Worm (Caenorhabditis elegans) whole organism, L1 larva: ENCODE measurements around the gene T28F3.11.
A peak's percentile ranks its signal among the peaks of the same experiment; 100 is the strongest.

Experiments used
- C16A3.4 ChIP-seq: fragments of 150-350 bp; optimal IDR thresholded peaks from 2 replicates; lab custom pipeline; 2014; ENCODE audit warnings: missing biosample characterization, missing genetic modification characterization
- F16B12.6 ChIP-seq: fragments of 150-350 bp; optimal IDR thresholded peaks from 2 replicates; lab custom pipeline; 2014; ENCODE audit warnings: missing biosample characterization, missing genetic modification characterization
- ceh-63 ChIP-seq: fragments of 200-800 bp; sonication (Bioruptor generic); optimal IDR thresholded peaks from 2 replicates; lab custom pipeline; 2018; ENCODE audit warnings: mild to moderate bottlenecking, missing genetic modification characterization, missing compliant biosample characterization
- ceh-8 ChIP-seq: fragments of 200-800 bp; sonication (Bioruptor generic); optimal IDR thresholded peaks from 2 replicates; lab custom pipeline; 2018; ENCODE audit warnings: mild to moderate bottlenecking, missing genetic modification characterization, moderate library complexity, missing compliant biosample characterization
- ceh-82 ChIP-seq, 3 experiments: fragments of 150-350 bp in 1 of 3; sonication (generic microtip) in 2 of 3; optimal IDR thresholded peaks; 2 replicates each; lab custom pipeline; 2014 to 2017; ENCODE audit warnings: missing biosample characterization in 3 of 3, missing genetic modification characterization in 3 of 3
- ces-1 ChIP-seq: fragments of 150-350 bp; optimal IDR thresholded peaks from 2 replicates; lab custom pipeline; 2014; ENCODE audit warnings: missing biosample characterization, missing genetic modification reagents, missing genetic modification characterization
- dpl-1 ChIP-seq, 3 experiments: fragments of 150-350 bp in 2 of 3; sonication (generic microtip) in 1 of 3; optimal IDR thresholded peaks; 2 replicates each; lab custom pipeline; 2014 to 2017; ENCODE audit warnings: missing biosample characterization in 3 of 3, missing genetic modification characterization in 3 of 3, missing genetic modification reagents in 3 of 3
- dsc-1 ChIP-seq: sonication (generic microtip); optimal IDR thresholded peaks from 2 replicates; lab custom pipeline; 2016; ENCODE audit warnings: mild to moderate bottlenecking, missing genetic modification characterization, missing compliant biosample characterization
- efl-1 ChIP-seq, 4 experiments: fragments of 150-350 bp; optimal IDR thresholded peaks in 3 of 4; peaks in 1 of 4; 1 replicate in 1 of 4; 2 replicates in 3 of 4; lab custom pipeline; 2014; ENCODE audit warnings: missing biosample characterization in 2 of 4, missing genetic modification characterization in 2 of 4, missing genetic modification reagents in 2 of 4
- efl-3 ChIP-seq: fragments of 200-800 bp; sonication (Bioruptor generic); optimal IDR thresholded peaks from 2 replicates; lab custom pipeline; 2018; ENCODE audit warnings: mild to moderate bottlenecking, missing genetic modification characterization, missing compliant biosample characterization
- egl-27 ChIP-seq, 2 experiments: fragments of 150-350 bp in 1 of 2; sonication (generic microtip); optimal IDR thresholded peaks; 3 replicates each; lab custom pipeline; 2017 to 2018; ENCODE audit warnings: missing biosample characterization in 2 of 2, missing genetic modification characterization in 2 of 2, missing genetic modification reagents in 2 of 2
- ets-5 ChIP-seq: fragments of 200-800 bp; sonication (Bioruptor generic); IDR thresholded peaks from 2 replicates; pipeline ENCODE4 v1.3.6; 2022; ENCODE audit warnings: missing genetic modification characterization, missing compliant biosample characterization
- fkh-10 ChIP-seq: sonication (generic microtip); optimal IDR thresholded peaks from 2 replicates; lab custom pipeline; 2017; ENCODE audit warnings: missing biosample characterization, missing genetic modification reagents, missing genetic modification characterization
- fos-1 ChIP-seq: fragments of 150-350 bp; optimal IDR thresholded peaks from 2 replicates; lab custom pipeline; 2014; ENCODE audit warnings: missing biosample characterization, missing genetic modification characterization
- hlh-17 ChIP-seq: fragments of 200-800 bp; sonication (Bioruptor generic); optimal IDR thresholded peaks from 2 replicates; lab custom pipeline; 2018; ENCODE audit warnings: missing genetic modification characterization, mild to moderate bottlenecking, missing compliant biosample characterization, moderate library complexity, borderline replicate concordance
- hlh-4 ChIP-seq: sonication (generic microtip); optimal IDR thresholded peaks from 2 replicates; lab custom pipeline; 2016; ENCODE audit warnings: mild to moderate bottlenecking, missing genetic modification characterization, missing compliant biosample characterization
- irx-1 ChIP-seq: sonication (generic microtip); optimal IDR thresholded peaks from 2 replicates; lab custom pipeline; 2016; ENCODE audit warnings: missing genetic modification characterization, missing compliant biosample characterization
- isw-1 ChIP-seq: fragments of 200-800 bp; sonication (Bioruptor generic); IDR thresholded peaks from 2 replicates; pipeline ENCODE4 v1.3.6; 2022; ENCODE audit warnings: missing genetic modification characterization, missing compliant biosample characterization
- jun-1 ChIP-seq: fragments of 150-350 bp; optimal IDR thresholded peaks from 2 replicates; lab custom pipeline; 2014; ENCODE audit warnings: missing biosample characterization, missing genetic modification reagents, missing genetic modification characterization
- lin-13 ChIP-seq: fragments of 150-350 bp; optimal IDR thresholded peaks from 2 replicates; lab custom pipeline; 2014; ENCODE audit warnings: missing biosample characterization, missing genetic modification reagents, missing genetic modification characterization
- lin-14 ChIP-seq: fragments of 200-800 bp; sonication (Bioruptor generic); optimal IDR thresholded peaks from 2 replicates; lab custom pipeline; 2018; ENCODE audit warnings: mild to moderate bottlenecking, missing genetic modification characterization, moderate library complexity, missing compliant biosample characterization
- lin-15B ChIP-seq: fragments of 150-350 bp; sonication (generic microtip); optimal IDR thresholded peaks from 3 replicates; lab custom pipeline; 2014; ENCODE audit warnings: missing biosample characterization, missing genetic modification characterization
- lin-35 ChIP-seq, 2 experiments: fragments of 150-350 bp; optimal IDR thresholded peaks; 2 replicates each; lab custom pipeline; 2014; ENCODE audit warnings: missing biosample characterization in 2 of 2, missing genetic modification characterization in 2 of 2, missing genetic modification reagents in 2 of 2
- lin-39 ChIP-seq: fragments of 150-350 bp; optimal IDR thresholded peaks from 2 replicates; lab custom pipeline; 2014; ENCODE audit warnings: missing biosample characterization, missing genetic modification reagents, missing genetic modification characterization
- lir-3 ChIP-seq: sonication (generic microtip); optimal IDR thresholded peaks from 2 replicates; lab custom pipeline; 2016; ENCODE audit warnings: mild to moderate bottlenecking, missing genetic modification characterization, moderate library complexity, missing compliant biosample characterization; ENCODE audit not compliant: poor library complexity
- lsy-2 ChIP-seq, 2 experiments: fragments of 150-350 bp; optimal IDR thresholded peaks; 2 replicates each; lab custom pipeline; 2014; ENCODE audit warnings: missing biosample characterization in 2 of 2, missing genetic modification characterization in 2 of 2
- mab-9 ChIP-seq: fragments of 200-800 bp; sonication (Bioruptor generic); IDR thresholded peaks from 2 replicates; pipeline ENCODE4 v1.3.6; 2022; ENCODE audit warnings: missing genetic modification reagents, missing genetic modification characterization, missing compliant biosample characterization
- mep-1 ChIP-seq: fragments of 150-350 bp; optimal IDR thresholded peaks from 2 replicates; lab custom pipeline; 2014; ENCODE audit warnings: missing biosample characterization, missing genetic modification characterization
- nhr-11 ChIP-seq: fragments of 150-350 bp; optimal IDR thresholded peaks from 2 replicates; lab custom pipeline; 2014; ENCODE audit warnings: missing biosample characterization, missing genetic modification characterization
- nhr-12 ChIP-seq: sonication (generic microtip); optimal IDR thresholded peaks from 2 replicates; lab custom pipeline; 2017; ENCODE audit warnings: missing biosample characterization, missing genetic modification characterization
- nhr-20 ChIP-seq: sonication (generic microtip); optimal IDR thresholded peaks from 2 replicates; lab custom pipeline; 2016; ENCODE audit warnings: mild to moderate bottlenecking, missing genetic modification characterization, missing compliant biosample characterization
- nhr-28 ChIP-seq: fragments of 150-350 bp; optimal IDR thresholded peaks from 2 replicates; lab custom pipeline; 2014; ENCODE audit warnings: missing biosample characterization, missing genetic modification characterization
- nhr-71 ChIP-seq: sonication (generic microtip); optimal IDR thresholded peaks from 2 replicates; lab custom pipeline; 2016; ENCODE audit warnings: mild to moderate bottlenecking, missing genetic modification characterization, moderate library complexity, missing compliant biosample characterization
- nhr-76 ChIP-seq: sonication (generic microtip); optimal IDR thresholded peaks from 2 replicates; lab custom pipeline; 2017; ENCODE audit warnings: missing biosample characterization, missing genetic modification characterization
- nhr-84 ChIP-seq: sonication (generic microtip); optimal IDR thresholded peaks from 2 replicates; lab custom pipeline; 2017; ENCODE audit warnings: missing biosample characterization, missing genetic modification characterization
- nhr-85 ChIP-seq: sonication (generic microtip); peaks from one replicate; lab custom pipeline; 2016; ENCODE audit warnings: missing genetic modification characterization, inconsistent platforms, missing compliant biosample characterization
- nhr-90 ChIP-seq: sonication (generic microtip); optimal IDR thresholded peaks from 2 replicates; lab custom pipeline; 2016; ENCODE audit warnings: mild to moderate bottlenecking, missing genetic modification characterization, missing compliant biosample characterization; ENCODE audit not compliant: poor library complexity
- pax-3 ChIP-seq: fragments of 200-800 bp; sonication (Bioruptor generic); optimal IDR thresholded peaks from 2 replicates; lab custom pipeline; 2018; ENCODE audit warnings: mild to moderate bottlenecking, missing genetic modification characterization, moderate library complexity, missing compliant biosample characterization
- pqm-1 ChIP-seq: sonication (generic microtip); optimal IDR thresholded peaks from 3 replicates; lab custom pipeline; 2017; ENCODE audit warnings: missing biosample characterization, missing genetic modification characterization
- rnt-1 ChIP-seq: sonication (generic microtip); optimal IDR thresholded peaks from 2 replicates; lab custom pipeline; 2016; ENCODE audit warnings: mild to moderate bottlenecking, missing genetic modification characterization, moderate library complexity, missing compliant biosample characterization
- skn-1 ChIP-seq: fragments of 150-350 bp; optimal IDR thresholded peaks from 2 replicates; lab custom pipeline; 2014; ENCODE audit warnings: missing biosample characterization, missing genetic modification characterization
- snu-23 ChIP-seq: sonication (generic microtip); optimal IDR thresholded peaks from 2 replicates; lab custom pipeline; 2016; ENCODE audit warnings: missing genetic modification characterization, missing compliant biosample characterization
- sox-4 ChIP-seq: sonication (generic microtip); optimal IDR thresholded peaks from 2 replicates; lab custom pipeline; 2016; ENCODE audit warnings: missing genetic modification characterization, missing compliant biosample characterization
- sptf-1 ChIP-seq: fragments of 150-350 bp; optimal IDR thresholded peaks from 2 replicates; lab custom pipeline; 2014; ENCODE audit warnings: missing biosample characterization, missing genetic modification characterization
- sup-37 ChIP-seq: fragments of 200-800 bp; sonication (Bioruptor generic); optimal IDR thresholded peaks from 2 replicates; lab custom pipeline; 2018; ENCODE audit warnings: mild to moderate bottlenecking, missing genetic modification characterization, missing compliant biosample characterization
- swsn-7 ChIP-seq: sonication (generic microtip); optimal IDR thresholded peaks from 2 replicates; lab custom pipeline; 2016; ENCODE audit warnings: missing genetic modification characterization, missing compliant biosample characterization
- unc-130 ChIP-seq: fragments of 150-350 bp; optimal IDR thresholded peaks from 2 replicates; lab custom pipeline; 2017; ENCODE audit warnings: missing biosample characterization, missing genetic modification characterization, inconsistent platforms
- unc-30 ChIP-seq: sonication (generic microtip); optimal IDR thresholded peaks from 2 replicates; lab custom pipeline; 2017; ENCODE audit warnings: missing biosample characterization, missing genetic modification characterization
- unc-62 ChIP-seq: fragments of 150-350 bp; optimal IDR thresholded peaks from 2 replicates; lab custom pipeline; 2014; ENCODE audit warnings: missing biosample characterization, missing genetic modification reagents, missing genetic modification characterization
- unc-98 ChIP-seq: fragments of 200-800 bp; sonication (Bioruptor generic); IDR thresholded peaks from 2 replicates; pipeline ENCODE4 v1.3.6; 2022; ENCODE audit warnings: missing genetic modification characterization, missing compliant biosample characterization
- vab-15 ChIP-seq: sonication (generic microtip); optimal IDR thresholded peaks from 2 replicates; lab custom pipeline; 2017; ENCODE audit warnings: missing genotype, mild to moderate bottlenecking, missing genetic modification characterization, missing compliant biosample characterization
- zag-1 ChIP-seq: fragments of 150-350 bp; optimal IDR thresholded peaks from 2 replicates; lab custom pipeline; 2014; ENCODE audit warnings: missing biosample characterization, missing genetic modification characterization
- ztf-11 ChIP-seq, 2 experiments: sonication (generic microtip); optimal IDR thresholded peaks; 2 replicates each; lab custom pipeline; 2016 to 2017; ENCODE audit warnings: missing genetic modification characterization in 2 of 2, missing biosample characterization in 1 of 2, missing compliant biosample characterization in 1 of 2

Gene T28F3.11

ce11 chrIV:17268628-17269027 lies 22.9 kb downstream of the T28F3.11 start (continued):
- no peak for TF ChIP-seq unc-98 (GFP tag; lab: Robert Waterston, UW)
- TF ChIP-seq nhr-76 (tag; lab: Kevin White, UChicago) = no peak
- no peak for TF ChIP-seq lin-39 (tag; lab: Kevin White, UChicago)
- TF ChIP-seq ceh-8 (GFP tag; lab: Kevin White, UChicago) = no peak
- no peak for TF ChIP-seq ztf-11 (tag; optimal IDR thresholded peaks at IDR 0.05; lab: Kevin White, UChicago)
- peak; percentile 0 to 64 (median 11) for TF ChIP-seq ceh-82 (tag; optimal IDR thresholded peaks at IDR 0.05; lab: Kevin White, UChicago)
- peak; percentile 37 for TF ChIP-seq rnt-1 (tag; lab: Kevin White, UChicago)
- no peak for TF ChIP-seq ets-5 (GFP tag; lab: Robert Waterston, UW)
- TF ChIP-seq C16A3.4 (tag; lab: Kevin White, UChicago) = no peak
- no peak for TF ChIP-seq vab-15
- TF ChIP-seq unc-30 (tag; lab: Kevin White, UChicago) = no peak
- peak; percentile 47 to 71 for TF ChIP-seq efl-1 (optimal IDR thresholded peaks at IDR 0.05; lab: Kevin White, UChicago)
- peak; percentile 23 to 37 for TF ChIP-seq efl-1 (GFP tag; optimal IDR thresholded peaks at IDR 0.05 in 1 of 2; lab: Kevin White, UChicago)
- no peak for TF ChIP-seq nhr-85 (tag; lab: Kevin White, UChicago)
- no peak for TF ChIP-seq efl-3 (GFP tag; lab: Kevin White, UChicago)
- TF ChIP-seq skn-1 = peak; percentile 63
- no peak for TF ChIP-seq unc-62 (GFP tag; lab: Kevin White, UChicago)
- TF ChIP-seq nhr-12 (tag; lab: Kevin White, UChicago) = no peak
- TF ChIP-seq hlh-17 (GFP tag; lab: Kevin White, UChicago) = no peak
- TF ChIP-seq sox-4 (tag; lab: Kevin White, UChicago) = no peak
- TF ChIP-seq lir-3 = no peak
- no peak for TF ChIP-seq lin-13 (GFP tag; lab: Kevin White, UChicago)
- no peak for TF ChIP-seq mab-9 (GFP tag; lab: Robert Waterston, UW)
- peak; percentile 32 to 39 for TF ChIP-seq lin-35 (GFP tag; optimal IDR thresholded peaks at IDR 0.05; lab: Kevin White, UChicago)
- no peak for TF ChIP-seq fkh-10 (GFP tag; lab: Kevin White, UChicago)
- TF ChIP-seq sptf-1 (tag; lab: Kevin White, UChicago) = no peak
- peak; percentile 82 for TF ChIP-seq mep-1 (tag; lab: Kevin White, UChicago)
- no peak for TF ChIP-seq pax-3
- no peak for TF ChIP-seq irx-1 (tag; lab: Kevin White, UChicago)
- peak; percentile 5 for TF ChIP-seq fos-1 (tag; lab: Kevin White, UChicago)
- TF ChIP-seq egl-27 (tag; optimal IDR thresholded peaks at IDR 0.05; lab: Kevin White, UChicago) = no peak
- peak; percentile 53 for TF ChIP-seq nhr-71
- peak; percentile 81 for TF ChIP-seq lin-14 (GFP tag; lab: Kevin White, UChicago)
- TF ChIP-seq zag-1 (tag; lab: Kevin White, UChicago) = no peak
- TF ChIP-seq isw-1 (GFP tag; lab: Robert Waterston, UW) = no peak
- peak; percentile 64 for TF ChIP-seq snu-23 (GFP tag; lab: Kevin White, UChicago)
- no peak for TF ChIP-seq nhr-11 (tag; lab: Kevin White, UChicago)
- no peak for TF ChIP-seq sup-37 (GFP tag; lab: Kevin White, UChicago)
- TF ChIP-seq nhr-20 = peak; percentile 1
- TF ChIP-seq F16B12.6 (tag; lab: Kevin White, UChicago) = peak; percentile 21
- peak; percentile 21 for TF ChIP-seq nhr-90 (tag; lab: Kevin White, UChicago)
- TF ChIP-seq unc-130 (tag; lab: Kevin White, UChicago) = no peak
- no peak for TF ChIP-seq jun-1 (tag; lab: Kevin White, UChicago)
- TF ChIP-seq nhr-28 (tag; lab: Kevin White, UChicago) = no peak
- peak; percentile 10 for TF ChIP-seq dsc-1 (tag; lab: Kevin White, UChicago)
- TF ChIP-seq nhr-84 (tag; lab: Kevin White, UChicago) = no peak
- peak in 1 of 2 experiments; percentile 64 for TF ChIP-seq lsy-2 (tag; optimal IDR thresholded peaks at IDR 0.05; lab: Kevin White, UChicago)
- no peak for TF ChIP-seq ceh-63 (GFP tag; lab: Kevin White, UChicago)
- no peak for TF ChIP-seq ces-1 (GFP tag; lab: Kevin White, UChicago)
- TF ChIP-seq dpl-1 (GFP tag; optimal IDR thresholded peaks at IDR 0.05; lab: Kevin White, UChicago) = peak in 1 of 3 experiments; percentile 34
- TF ChIP-seq hlh-4 = no peak
- TF ChIP-seq lin-15B (tag; lab: Kevin White, UChicago) = no peak
- no peak for TF ChIP-seq pqm-1 (tag; lab: Kevin White, UChicago)
- peak; percentile 46 for TF ChIP-seq swsn-7 (tag; lab: Kevin White, UChicago)
